Worm (Caenorhabditis elegans) whole organism, late embryonic: ENCODE data around the gene cwp-5.

ENCODE experiments used
- C08G9.2 ChIP-seq: sonication (generic microtip); optimal IDR thresholded peaks from 2 replicates; lab custom pipeline; 2016; ENCODE audit warnings: mild to moderate bottlenecking, missing genetic modification characterization, moderate library complexity, missing compliant biosample characterization
- F13H6.1 ChIP-seq: sonication (generic microtip); optimal IDR thresholded peaks from 2 replicates; lab custom pipeline; 2016; ENCODE audit warnings: missing genetic modification characterization, missing compliant biosample characterization
- K02D7.2 ChIP-seq: sonication (generic microtip); optimal IDR thresholded peaks from 2 replicates; lab custom pipeline; 2017; ENCODE audit warnings: mild to moderate bottlenecking, missing genetic modification characterization, missing compliant biosample characterization
- K09A11.1 ChIP-seq: sonication (generic microtip); optimal IDR thresholded peaks from 2 replicates; lab custom pipeline; 2017; ENCODE audit warnings: antibody characterized with exemption, mild to moderate bottlenecking, missing genetic modification characterization, missing compliant biosample characterization; ENCODE audit not compliant: insufficient read depth
- T23F11.4 ChIP-seq: fragments of 200-800 bp; sonication (Bioruptor generic); optimal IDR thresholded peaks from 2 replicates; lab custom pipeline; 2018; ENCODE audit warnings: mild to moderate bottlenecking, missing genetic modification characterization, missing compliant biosample characterization
- ama-1 ChIP-seq: fragments of 150-350 bp; optimal IDR thresholded peaks from 2 replicates; lab custom pipeline; 2014
- ceh-14 ChIP-seq: sonication (generic microtip); optimal IDR thresholded peaks from 2 replicates; lab custom pipeline; 2016; ENCODE audit warnings: missing genotype, missing genetic modification characterization, missing compliant biosample characterization
- ceh-18 ChIP-seq: sonication (generic microtip); optimal IDR thresholded peaks from 2 replicates; lab custom pipeline; 2016; ENCODE audit warnings: missing genetic modification characterization, missing compliant biosample characterization
- ceh-19 ChIP-seq: fragments of 200-800 bp; sonication (Bioruptor generic); optimal IDR thresholded peaks from 2 replicates; lab custom pipeline; 2018; ENCODE audit warnings: mild to moderate bottlenecking, missing genetic modification characterization, missing compliant biosample characterization
- ceh-2 ChIP-seq: sonication (generic microtip); optimal IDR thresholded peaks from 2 replicates; lab custom pipeline; 2016; ENCODE audit warnings: missing genotype, missing genetic modification characterization, missing compliant biosample characterization
- ceh-24 ChIP-seq: sonication (generic microtip); optimal IDR thresholded peaks from 2 replicates; lab custom pipeline; 2016; ENCODE audit warnings: mild to moderate bottlenecking, missing genetic modification characterization, missing compliant biosample characterization
- ceh-31 ChIP-seq: sonication (generic microtip); optimal IDR thresholded peaks from 2 replicates; lab custom pipeline; 2016; ENCODE audit warnings: missing genetic modification characterization, missing compliant biosample characterization
- ceh-34 ChIP-seq: sonication (generic microtip); optimal IDR thresholded peaks from 2 replicates; lab custom pipeline; 2016; ENCODE audit warnings: mild to moderate bottlenecking, missing genetic modification characterization, missing compliant biosample characterization
- ceh-45 ChIP-seq: fragments of 200-800 bp; sonication (Bioruptor generic); IDR thresholded peaks from 2 replicates; pipeline ENCODE4 v1.3.6; 2022; ENCODE audit warnings: missing genetic modification reagents, missing genetic modification characterization, missing compliant biosample characterization
- ceh-6 ChIP-seq: fragments of 200-800 bp; sonication (Bioruptor generic); optimal IDR thresholded peaks from 2 replicates; lab custom pipeline; 2018; ENCODE audit warnings: mild to moderate bottlenecking, missing genetic modification characterization, missing compliant biosample characterization
- dmd-4 ChIP-seq: sonication (generic microtip); optimal IDR thresholded peaks from 2 replicates; lab custom pipeline; 2016; ENCODE audit warnings: borderline replicate concordance, missing genetic modification characterization, missing compliant biosample characterization
- dve-1 ChIP-seq: sonication (generic microtip); optimal IDR thresholded peaks from 2 replicates; lab custom pipeline; 2017; ENCODE audit warnings: antibody characterized with exemption, mild to moderate bottlenecking, missing genetic modification characterization, missing compliant biosample characterization
- elt-2 ChIP-seq: sonication (generic microtip); optimal IDR thresholded peaks from 2 replicates; lab custom pipeline; 2016; ENCODE audit warnings: missing genetic modification reagents, missing genetic modification characterization, missing compliant biosample characterization
- ets-4 ChIP-seq: sonication (generic microtip); optimal IDR thresholded peaks from 2 replicates; lab custom pipeline; 2016; ENCODE audit warnings: missing genetic modification characterization, missing compliant biosample characterization
- fax-1 ChIP-seq: sonication (generic microtip); optimal IDR thresholded peaks from 2 replicates; lab custom pipeline; 2016; ENCODE audit warnings: missing genotype, missing genetic modification characterization, missing compliant biosample characterization
- fkh-10 ChIP-seq: fragments of 150-350 bp; optimal IDR thresholded peaks from 2 replicates; lab custom pipeline; 2014; ENCODE audit warnings: missing biosample characterization, missing genetic modification reagents, missing genetic modification characterization
- fkh-6 ChIP-seq: sonication (generic microtip); optimal IDR thresholded peaks from 2 replicates; lab custom pipeline; 2016; ENCODE audit warnings: missing genetic modification characterization, missing compliant biosample characterization
- gmeb-2 ChIP-seq: sonication (generic microtip); optimal IDR thresholded peaks from 2 replicates; lab custom pipeline; 2016; ENCODE audit warnings: missing genetic modification characterization, inconsistent platforms, missing compliant biosample characterization
- hlh-15 ChIP-seq: sonication (generic microtip); optimal IDR thresholded peaks from 2 replicates; lab custom pipeline; 2016; ENCODE audit warnings: missing genetic modification characterization, missing compliant biosample characterization
- hlh-8 ChIP-seq: sonication (generic microtip); optimal IDR thresholded peaks from 2 replicates; lab custom pipeline; 2016; ENCODE audit warnings: missing genotype, missing genetic modification characterization, missing compliant biosample characterization
- lim-6 ChIP-seq: sonication (generic microtip); optimal IDR thresholded peaks from 2 replicates; lab custom pipeline; 2016; ENCODE audit warnings: missing genetic modification characterization, missing compliant biosample characterization
- lin-11 ChIP-seq: fragments of 200-800 bp; sonication (Bioruptor generic); optimal IDR thresholded peaks from 2 replicates; lab custom pipeline; 2018; ENCODE audit warnings: mild to moderate bottlenecking, missing genetic modification characterization, missing compliant biosample characterization
- nfya-1 ChIP-seq: sonication (generic microtip); optimal IDR thresholded peaks from 2 replicates; lab custom pipeline; 2017; ENCODE audit warnings: missing genetic modification characterization, mild to moderate bottlenecking, missing compliant biosample characterization, antibody characterized with exemption, moderate library complexity
- nhr-11 ChIP-seq: fragments of 150-350 bp; optimal IDR thresholded peaks from 2 replicates; lab custom pipeline; 2014; ENCODE audit warnings: missing biosample characterization, missing genetic modification characterization
- nhr-232 ChIP-seq: sonication (generic microtip); optimal IDR thresholded peaks from 2 replicates; lab custom pipeline; 2016; ENCODE audit warnings: missing genetic modification characterization, missing compliant biosample characterization
- pag-3 ChIP-seq: sonication (generic microtip); optimal IDR thresholded peaks from 2 replicates; lab custom pipeline; 2016; ENCODE audit warnings: missing compliant biosample characterization, missing genetic modification characterization, borderline replicate concordance
- pha-4 ChIP-seq: fragments of 150-350 bp; optimal IDR thresholded peaks from 2 replicates; lab custom pipeline; 2018; ENCODE audit warnings: missing biosample characterization, missing genetic modification reagents, missing genetic modification characterization
- pqm-1 ChIP-seq: sonication (generic microtip); optimal IDR thresholded peaks from 2 replicates; lab custom pipeline; 2016; ENCODE audit warnings: missing genetic modification characterization, missing compliant biosample characterization
- pros-1 ChIP-seq: fragments of 150-350 bp; optimal IDR thresholded peaks from 2 replicates; lab custom pipeline; 2014; ENCODE audit warnings: missing biosample characterization, missing genetic modification reagents, missing genetic modification characterization
- ref-2 ChIP-seq: sonication (generic microtip); optimal IDR thresholded peaks from 2 replicates; lab custom pipeline; 2016; ENCODE audit warnings: missing genetic modification characterization, missing compliant biosample characterization
- sdc-2 ChIP-seq: sonication (generic microtip); optimal IDR thresholded peaks from 2 replicates; lab custom pipeline; 2016; ENCODE audit warnings: missing genotype, missing genetic modification characterization, missing compliant biosample characterization
- syd-9 ChIP-seq: sonication (generic microtip); optimal IDR thresholded peaks from 2 replicates; lab custom pipeline; 2016; ENCODE audit warnings: mild to moderate bottlenecking, missing genetic modification characterization, moderate library complexity, missing compliant biosample characterization
- tbx-2 ChIP-seq: sonication (generic microtip); optimal IDR thresholded peaks from 2 replicates; lab custom pipeline; 2016; ENCODE audit warnings: missing genetic modification characterization, missing compliant biosample characterization
- tbx-7 ChIP-seq: sonication (generic microtip); optimal IDR thresholded peaks from 2 replicates; lab custom pipeline; 2016; ENCODE audit warnings: missing genotype, missing genetic modification characterization, missing compliant biosample characterization
- ttx-3 ChIP-seq: sonication (generic microtip); optimal IDR thresholded peaks from 2 replicates; lab custom pipeline; 2016; ENCODE audit warnings: missing genetic modification reagents, missing genetic modification characterization, missing compliant biosample characterization
- unc-3 ChIP-seq, 2 experiments: fragments of 200-800 bp in 1 of 2; sonication (Bioruptor generic) in 1 of 2; sonication (generic microtip) in 1 of 2; conservative IDR thresholded peaks in 1 of 2; optimal IDR thresholded peaks in 1 of 2; 2 replicates each; pipeline versions ENCODE4 v1.3.6 to Lab custom; 2016 to 2022; ENCODE audit warnings: missing compliant biosample characterization in 2 of 2, missing genetic modification characterization in 2 of 2, missing genetic modification reagents in 1 of 2
- unc-42 ChIP-seq: sonication (generic microtip); optimal IDR thresholded peaks from 2 replicates; lab custom pipeline; 2016; ENCODE audit warnings: missing genotype, missing genetic modification characterization, missing compliant biosample characterization
- zip-5 ChIP-seq: sonication (generic microtip); optimal IDR thresholded peaks from 2 replicates; lab custom pipeline; 2016; ENCODE audit warnings: missing genetic modification characterization, missing compliant biosample characterization

The cwp-5 gene

DNA sequence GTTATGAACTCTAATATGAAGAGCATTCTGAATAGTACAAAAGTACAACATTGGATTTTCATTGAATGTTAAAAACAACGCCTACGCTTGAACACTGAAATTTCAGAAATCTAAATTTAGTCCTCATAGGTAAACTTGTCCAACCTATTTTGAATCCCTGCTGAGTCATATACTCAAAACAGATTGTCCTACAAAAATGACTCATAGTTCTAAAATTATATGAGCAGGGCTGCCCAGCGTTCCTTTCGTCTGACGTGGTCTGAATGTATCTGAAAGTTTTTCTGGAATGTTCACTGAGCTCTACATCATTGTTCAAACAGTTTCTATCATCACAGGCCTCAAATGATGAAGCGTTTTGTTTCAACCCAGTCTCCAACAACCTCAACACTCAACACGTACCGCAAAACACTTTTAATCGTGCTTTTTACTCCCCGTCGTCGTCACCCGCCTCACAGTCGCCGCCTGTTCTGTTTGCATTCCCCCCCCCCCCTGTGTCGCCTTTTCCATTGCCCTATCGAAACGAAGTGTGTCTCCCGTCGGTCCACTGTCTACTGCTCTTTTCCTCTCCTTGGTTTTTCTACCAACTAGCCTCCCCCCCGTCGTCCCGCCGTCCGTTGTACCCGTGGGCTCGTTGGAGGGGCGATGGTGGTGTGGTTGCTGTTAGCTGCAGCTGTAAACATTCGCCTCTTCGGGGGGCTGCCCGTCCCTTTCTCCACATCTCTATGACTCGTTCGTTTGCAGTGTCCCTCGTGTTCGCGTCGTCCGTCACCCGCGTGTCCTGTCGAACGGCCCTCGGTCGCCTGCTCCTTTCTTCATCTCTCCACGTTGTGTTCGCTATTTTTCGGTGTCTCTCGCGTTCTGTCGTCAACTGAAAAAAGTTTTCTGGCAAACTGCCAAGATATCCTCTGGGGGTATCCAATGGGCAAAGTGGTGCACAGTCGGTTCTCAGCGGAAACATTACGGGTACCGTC lies 45.7 kb downstream of the cwp-5 start (continued):
- TF ChIP-seq nhr-232 (tag; lab: Kevin White, UChicago) (peak; percentile 34), ceh-2 (tag; lab: Kevin White, UChicago) (peak; percentile 77), sdc-2 (tag; lab: Kevin White, UChicago) (peak; percentile 58), pros-1 (tag; lab: Kevin White, UChicago) (peak; percentile 60), gmeb-2 (tag; lab: Kevin White, UChicago) (no peak), ceh-24 (tag; lab: Kevin White, UChicago) (no peak), ets-4 (tag; lab: Kevin White, UChicago) (peak; percentile 20), tbx-7 (tag; lab: Kevin White, UChicago) (no peak), unc-3 (GFP tag; conservative IDR thresholded peaks at IDR 0.05; lab: Robert Waterston, UW) (no peak), unc-3 (tag; optimal IDR thresholded peaks at IDR 0.05; lab: Kevin White, UChicago) (no peak), dve-1 (tag; lab: Kevin White, UChicago) (no peak), K02D7.2 (tag; lab: Kevin White, UChicago) (no peak), nhr-11 (no peak), ceh-34 (tag; lab: Kevin White, UChicago) (peak; percentile 92), K09A11.1 (tag; lab: Kevin White, UChicago) (no peak), elt-2 (tag; lab: Kevin White, UChicago) (peak; percentile 16), dmd-4 (tag; lab: Kevin White, UChicago) (peak; percentile 68), T23F11.4 (GFP tag; lab: Kevin White, UChicago) (peak; percentile 20), pqm-1 (tag; lab: Kevin White, UChicago) (no peak), fax-1 (tag; lab: Kevin White, UChicago) (no peak), hlh-15 (tag; lab: Kevin White, UChicago) (no peak), fkh-10 (GFP tag; lab: Kevin White, UChicago) (no peak), ceh-45 (GFP tag; lab: Robert Waterston, UW) (no peak), hlh-8 (tag; lab: Kevin White, UChicago) (no peak), ama-1 (lab: Kevin White, UChicago) (peak; percentile 86), ttx-3 (tag; lab: Kevin White, UChicago) (no peak), zip-5 (tag; lab: Kevin White, UChicago) (no peak), pag-3 (tag; lab: Kevin White, UChicago) (no peak), ceh-18 (peak; percentile 47), lin-11 (tag; lab: Kevin White, UChicago) (no peak), pha-4 (tag; lab: Kevin White, UChicago) (no peak), syd-9 (tag; lab: Kevin White, UChicago) (no peak), C08G9.2 (tag; lab: Kevin White, UChicago) (peak; percentile 10), ceh-19 (GFP tag; lab: Kevin White, UChicago) (peak; percentile 57)
- TF ChIP-seq, all 69 proteins: peak for 27

- TF ChIP-seq ceh-34 (tag; lab: Kevin White, UChicago), result peak; percentile 9
- peak; percentile 38 for TF ChIP-seq ceh-14 (tag; lab: Kevin White, UChicago)
- TF ChIP-seq unc-3 (GFP tag; conservative IDR thresholded peaks at IDR 0.05; lab: Robert Waterston, UW), result no peak
- no peak for TF ChIP-seq unc-3 (tag; optimal IDR thresholded peaks at IDR 0.05; lab: Kevin White, UChicago)
- peak; percentile 62 for TF ChIP-seq unc-42
- no peak for TF ChIP-seq pros-1 (tag; lab: Kevin White, UChicago)
- TF ChIP-seq fkh-6 (tag; lab: Kevin White, UChicago), result peak; percentile 34
- peak; percentile 16 for TF ChIP-seq tbx-2 (tag; lab: Kevin White, UChicago)
- no peak for TF ChIP-seq nfya-1 (tag; lab: Kevin White, UChicago)
- TF ChIP-seq gmeb-2 (tag; lab: Kevin White, UChicago), result no peak
- TF ChIP-seq C08G9.2 (tag; lab: Kevin White, UChicago), result no peak
- TF ChIP-seq sdc-2 (tag; lab: Kevin White, UChicago), result peak; percentile 44
- TF ChIP-seq lin-11 (tag; lab: Kevin White, UChicago), result peak; percentile 2
- TF ChIP-seq ceh-6 (GFP tag; lab: Kevin White, UChicago), result peak; percentile 19
- peak; percentile 18 for TF ChIP-seq fkh-10 (GFP tag; lab: Kevin White, UChicago)
- TF ChIP-seq ceh-19 (GFP tag; lab: Kevin White, UChicago), result peak; percentile 1
- peak; percentile 54 for TF ChIP-seq ref-2 (tag; lab: Kevin White, UChicago)
- TF ChIP-seq ceh-31 (tag; lab: Kevin White, UChicago), result peak; percentile 67
- no peak for TF ChIP-seq F13H6.1 (tag; lab: Kevin White, UChicago)
- no peak for TF ChIP-seq fax-1 (tag; lab: Kevin White, UChicago)
- TF ChIP-seq hlh-8 (tag; lab: Kevin White, UChicago), result peak; percentile 5
- TF ChIP-seq lim-6 (tag; lab: Kevin White, UChicago), result peak; percentile 40
Observed at ce11 chrX:13143236-13143635, 46.5 kb downstream of the cwp-5 start.
